In genomic region chrIII:3831381-3831780, ce11 we compare ENCODE assay signal across 3 worm cellular contexts.
TF ChIP-seq lines count a peak whose summit lies in the region.

Gene C36A4.10, minus strand, starts transcription at chrIII:3831481.

TF ChIP-seq in whole organism, L2 larva, 48 proteins besides CTCF, POLR2A, EP300 and RAD21:
- TF ChIP-seq fos-1 (tag; optimal IDR thresholded peaks at IDR 0.05; lab: Kevin White, UChicago) (peak; percentile 1), F13H6.1 (tag; optimal IDR thresholded peaks at IDR 0.05; lab: Kevin White, UChicago) (no peak), unc-55 (GFP tag; optimal IDR thresholded peaks at IDR 0.05; lab: Kevin White, UChicago) (peak; percentile 6)

TF ChIP-seq in whole organism, late embryonic, 69 proteins besides CTCF, POLR2A, EP300 and RAD21:
- no peak for TF ChIP-seq ceh-18 (tag; optimal IDR thresholded peaks at IDR 0.05; lab: Kevin White, UChicago)
- TF ChIP-seq ceh-48 (tag; optimal IDR thresholded peaks at IDR 0.05; lab: Kevin White, UChicago) = peak; percentile 33
TF ChIP-seq in whole organism, late embryonic: peak in this region for 1.

TF ChIP-seq in whole organism, mixed stage, embryonic, 35 proteins besides CTCF, POLR2A, EP300 and RAD21:
- TF ChIP-seq flh-1 (GFP tag; optimal IDR thresholded peaks at IDR 0.05; lab: Kevin White, UChicago) = no peak
- peak; percentile 1 for TF ChIP-seq cnd-1 (tag; optimal IDR thresholded peaks at IDR 0.05; lab: Kevin White, UChicago)
- no peak for TF ChIP-seq mls-2 (tag; optimal IDR thresholded peaks at IDR 0.05; lab: Kevin White, UChicago)
- peak; percentile 29 for TF ChIP-seq zip-8 (tag; optimal IDR thresholded peaks at IDR 0.05; lab: Kevin White, UChicago)

Comparison
In these comparisons a context has a peak if more than half of its experiments do, and no peak if none do; other contexts are left out.
1. Of the 6 proteins assayed by ChIP-seq in both whole organism, late embryonic and whole organism, L2 larva: peak only in whole organism, late embryonic: none; only in whole organism, L2 larva: unc-55; in both: none; in neither: 5.